Worm (Caenorhabditis elegans): Measurements from ENCODE around the gene srbc-65.

ce11 chrV:16539666-16540065 is 11.1 kb upstream of the srbc-65 start:
- TF ChIP-seq zag-1 (tag; optimal IDR thresholded peaks at IDR 0.05) = no peak
- TF ChIP-seq dve-1 (tag; optimal IDR thresholded peaks at IDR 0.05; ENCODE audit: insufficient read depth) = no peak
- TF ChIP-seq spr-3 (GFP tag; optimal IDR thresholded peaks at IDR 0.05) = no peak
- TF ChIP-seq spr-1 (tag; optimal IDR thresholded peaks at IDR 0.05) = no peak
- TF ChIP-seq ztf-11 (tag; optimal IDR thresholded peaks at IDR 0.05) = no peak
- no peak for TF ChIP-seq pqm-1 (tag; optimal IDR thresholded peaks at IDR 0.05)
- no peak for TF ChIP-seq nhr-41 (GFP tag; IDR thresholded peaks at IDR 0.05)
